Fruit fly (Drosophila melanogaster) whole organism, adult: ENCODE data around the gene Dus3.

Source experiments
- CG12768 ChIP-seq: fragments of 200-800 bp; sonication (Bioruptor generic); optimal IDR thresholded peaks from 2 replicates; lab custom pipeline; 2017; ENCODE audit warnings: missing biosample characterization, missing genetic modification characterization, mild to moderate bottlenecking, moderate library complexity, missing genetic modification reagents
- CG33017 ChIP-seq: fragments of 200-800 bp; sonication (Bioruptor generic); optimal IDR thresholded peaks from 2 replicates; lab custom pipeline; 2018; ENCODE audit warnings: missing biosample characterization, mild to moderate bottlenecking, missing genetic modification characterization, moderate library complexity
- CG7101 ChIP-seq: fragments of 200-800 bp; sonication (Bioruptor generic); optimal IDR thresholded peaks from 2 replicates; lab custom pipeline; 2018; ENCODE audit warnings: missing biosample characterization, mild to moderate bottlenecking, missing genetic modification characterization, moderate library complexity
- Crg-1 ChIP-seq: fragments of 200-800 bp; sonication (Bioruptor generic); optimal IDR thresholded peaks from 2 replicates; lab custom pipeline; 2016; ENCODE audit warnings: missing biosample characterization, missing genetic modification characterization
- Mnt ChIP-seq: fragments of 200-800 bp; sonication (Bioruptor generic); optimal IDR thresholded peaks from 2 replicates; lab custom pipeline; 2016; ENCODE audit warnings: missing biosample characterization, mild to moderate bottlenecking, missing genetic modification characterization

- no peak for TF ChIP-seq Crg-1 (GFP tag; lab: Kevin White, UChicago)
- TF ChIP-seq CG33017 (tag; lab: Kevin White, UChicago): no peak
- TF ChIP-seq Mnt (GFP tag; lab: Kevin White, UChicago): peak; percentile 9
- TF ChIP-seq CG12768 (GFP tag; lab: Kevin White, UChicago): no peak
- no peak for TF ChIP-seq CG7101
These were observed 32.9 kb downstream of the Dus3 start, which contains the start of the genes CdGAPr and CG10466 for dm6 chr2L:19791321-19792281.
